Fruit fly (Drosophila melanogaster) S2 (cell line): Measurements from ENCODE around the gene CG15882.

Experiments
- CG8478 ChIP-seq: fragments of >200 bp; optimal IDR thresholded peaks from 2 replicates; lab custom pipeline; 2018
- CTCF ChIP-seq, 2 experiments: fragments of >200 bp; optimal IDR thresholded peaks; 2 replicates each; lab custom pipeline; 2018

DNA sequence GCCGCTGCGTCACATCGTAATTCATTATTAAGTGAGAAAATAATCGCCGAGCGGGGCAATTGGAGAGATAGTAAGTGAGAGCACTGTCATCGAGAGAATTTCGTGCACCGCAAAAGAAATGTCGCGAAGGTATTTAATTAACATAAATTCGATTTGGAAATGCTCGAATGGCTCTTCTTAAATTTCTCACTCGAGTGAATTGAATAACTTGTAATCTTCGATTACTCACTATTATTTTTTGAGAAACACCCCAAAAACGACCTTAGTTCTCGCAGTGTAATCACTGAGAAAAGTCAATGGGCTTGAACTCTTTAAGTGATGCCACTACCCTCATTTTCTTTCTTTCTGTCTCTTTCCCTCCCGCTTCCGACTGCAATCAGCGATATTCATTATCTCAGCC, 30.8 kb upstream of the CG15882 start:
- TF ChIP-seq CTCF (optimal IDR thresholded peaks at IDR 0.05; lab: Kevin White, UChicago) (no peak), CG8478 (no peak)
